Worm (Caenorhabditis elegans) whole organism, young adult: ENCODE results near the gene mat-2.
"Not testable (repeated sequence)": the region's sequence is repeated elsewhere in the genome, so short reads cannot be mapped to it uniquely, and the experiment has no call there.

Experiments
- attf-5 ChIP-seq: fragments of 200-800 bp; sonication (Bioruptor generic); optimal IDR thresholded peaks from 2 replicates; lab custom pipeline; 2018; ENCODE audit warnings: mild to moderate bottlenecking, missing genetic modification characterization, missing compliant biosample characterization
- ceh-100 ChIP-seq: fragments of 200-800 bp; sonication (Bioruptor generic); IDR thresholded peaks from 2 replicates; pipeline ENCODE4 v1.3.6; 2022; ENCODE audit warnings: missing genetic modification reagents, missing genetic modification characterization, missing compliant biosample characterization
- dox-1 ChIP-seq: fragments of 200-800 bp; sonication (Bioruptor generic); IDR thresholded peaks from 2 replicates; pipeline ENCODE4 v1.3.6; 2022; ENCODE audit warnings: missing genetic modification reagents, missing genetic modification characterization, missing compliant biosample characterization
- mcd-1 ChIP-seq: fragments of 200-800 bp; sonication (Bioruptor generic); IDR thresholded peaks from 2 replicates; pipeline ENCODE4 v1.3.6; 2022; ENCODE audit warnings: missing genetic modification reagents, missing genetic modification characterization, missing compliant biosample characterization
- snpc-4 ChIP-seq, 5 experiments: fragments of 150-350 bp in 1 of 5; sonication (generic microtip) in 4 of 5; optimal IDR thresholded peaks; 2 replicates each; lab custom pipeline; 2014 to 2018; ENCODE audit warnings: missing genetic modification characterization in 5 of 5, missing biosample characterization in 3 of 5, antibody characterized with exemption in 2 of 5, mild to moderate bottlenecking in 2 of 5, missing compliant biosample characterization in 2 of 5, missing genotype in 2 of 5, moderate library complexity in 2 of 5, missing genetic modification reagents in 1 of 5

mat-2 gene

DNA sequence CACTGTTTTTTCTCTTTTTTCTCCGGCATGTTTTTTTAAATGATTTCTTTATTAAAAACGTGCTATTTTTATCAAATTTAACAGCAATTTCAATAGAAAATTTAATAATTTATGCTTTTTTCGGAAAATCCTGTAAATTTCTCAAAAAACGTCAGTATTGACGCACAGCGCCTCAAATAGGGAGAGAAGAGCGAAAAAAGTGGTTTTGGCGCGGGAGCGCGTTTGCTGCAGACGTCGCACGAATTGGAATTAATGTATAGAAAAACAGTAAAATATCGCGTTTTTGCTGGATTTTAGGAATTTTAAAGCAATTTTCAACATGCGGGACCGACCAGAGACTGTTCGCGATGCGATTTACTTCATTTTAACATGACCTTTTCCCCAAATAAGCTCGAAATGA, 56.4 kb downstream of the mat-2 start:
- TF ChIP-seq attf-5 (GFP tag; lab: Kevin White, UChicago) (peak; percentile 35), snpc-4 (tag; optimal IDR thresholded peaks at IDR 0.05; lab: Kevin White, UChicago) (peak in 1 of 4 experiments; percentile 31), mcd-1 (GFP tag; lab: Robert Waterston, UW) (peak; percentile 75), ceh-100 (GFP tag; lab: Robert Waterston, UW) (peak; percentile 80), dox-1 (GFP tag; lab: Robert Waterston, UW) (peak; percentile 58)
- not testable (repeated sequence) for TF ChIP-seq snpc-4 (GFP tag; optimal IDR thresholded peaks at IDR 0.05; lab: Kevin White, UChicago)
- TF ChIP-seq, all 124 proteins: peak for 5; not testable (repeated sequence) for 119
